Worm (Caenorhabditis elegans) whole organism, young adult: ENCODE measurements around the gene F11A5.5.

ENCODE experiments used
- D2030.7 ChIP-seq: fragments of 200-800 bp; sonication (Bioruptor generic); IDR thresholded peaks from 2 replicates; pipeline ENCODE4 v1.3.6; 2022; ENCODE audit warnings: missing genetic modification reagents, missing genetic modification characterization, missing compliant biosample characterization
- F23B12.7 ChIP-seq: sonication (generic microtip); optimal IDR thresholded peaks from 2 replicates; lab custom pipeline; 2017; ENCODE audit warnings: missing genetic modification characterization, mild to moderate bottlenecking, missing compliant biosample characterization, antibody characterized with exemption, moderate library complexity; ENCODE audit not compliant: insufficient read depth
- F49E8.2 ChIP-seq: sonication (generic microtip); optimal IDR thresholded peaks from 3 replicates; lab custom pipeline; 2017; ENCODE audit warnings: missing genetic modification characterization, mild to moderate bottlenecking, missing compliant biosample characterization, antibody characterized with exemption, moderate library complexity; ENCODE audit not compliant: insufficient read depth
- F52B5.7 ChIP-seq: sonication (generic microtip); optimal IDR thresholded peaks from 2 replicates; lab custom pipeline; 2016; ENCODE audit warnings: mild to moderate bottlenecking, missing genetic modification characterization, missing compliant biosample characterization
- F55B11.4 ChIP-seq: sonication (generic microtip); optimal IDR thresholded peaks from 2 replicates; lab custom pipeline; 2016; ENCODE audit warnings: missing compliant biosample characterization, missing genetic modification characterization, borderline replicate concordance; ENCODE audit not compliant: insufficient read depth
- F57A8.1 ChIP-seq: fragments of 200-800 bp; sonication (Bioruptor generic); optimal IDR thresholded peaks from 2 replicates; lab custom pipeline; 2018; ENCODE audit warnings: mild to moderate bottlenecking, missing genetic modification characterization, moderate library complexity, missing compliant biosample characterization
- K12H6.12 ChIP-seq: fragments of 200-800 bp; sonication (Bioruptor generic); optimal IDR thresholded peaks from 2 replicates; lab custom pipeline; 2018; ENCODE audit warnings: mild to moderate bottlenecking, missing genetic modification characterization, missing compliant biosample characterization
- Y53G8AR.9 ChIP-seq: fragments of 200-800 bp; sonication (Bioruptor generic); conservative IDR thresholded peaks from 2 replicates; pipeline ENCODE4 v1.3.6; 2022; ENCODE audit warnings: missing genetic modification reagents, missing genetic modification characterization, missing compliant biosample characterization
- Y56A3A.18 ChIP-seq: fragments of 200-800 bp; sonication (Bioruptor generic); IDR thresholded peaks from 2 replicates; pipeline ENCODE4 v1.3.6; 2022; ENCODE audit warnings: missing genetic modification reagents, missing genetic modification characterization, missing compliant biosample characterization
- Y67H2A.10 ChIP-seq: fragments of 200-800 bp; sonication (Bioruptor generic); conservative IDR thresholded peaks from 2 replicates; pipeline ENCODE4 v1.3.6; 2022; ENCODE audit warnings: missing genetic modification reagents, missing genetic modification characterization, missing compliant biosample characterization
- Y95B8A.8 ChIP-seq: fragments of 200-800 bp; sonication (Bioruptor generic); IDR thresholded peaks from 2 replicates; pipeline ENCODE4 v1.3.6; 2022; ENCODE audit warnings: missing genetic modification reagents, missing genetic modification characterization, missing compliant biosample characterization
- akir-1 ChIP-seq: fragments of 200-800 bp; sonication (Bioruptor generic); optimal IDR thresholded peaks from 2 replicates; lab custom pipeline; 2018; ENCODE audit warnings: mild to moderate bottlenecking, missing genetic modification characterization, moderate library complexity, missing compliant biosample characterization
- aptf-2 ChIP-seq: fragments of 200-800 bp; sonication (Bioruptor generic); conservative IDR thresholded peaks from 2 replicates; pipeline ENCODE4 v1.3.6; 2022; ENCODE audit warnings: missing genetic modification reagents, missing genetic modification characterization, missing compliant biosample characterization
- athp-1 ChIP-seq: sonication (generic microtip); optimal IDR thresholded peaks from 2 replicates; lab custom pipeline; 2017; ENCODE audit warnings: mild to moderate bottlenecking, missing genetic modification characterization, missing compliant biosample characterization
- attf-3 ChIP-seq: fragments of 200-800 bp; sonication (Bioruptor generic); conservative IDR thresholded peaks from 2 replicates; pipeline ENCODE4 v1.3.6; 2022; ENCODE audit warnings: missing genetic modification reagents, missing genetic modification characterization, missing compliant biosample characterization
- attf-5 ChIP-seq: fragments of 200-800 bp; sonication (Bioruptor generic); optimal IDR thresholded peaks from 2 replicates; lab custom pipeline; 2018; ENCODE audit warnings: mild to moderate bottlenecking, missing genetic modification characterization, missing compliant biosample characterization
- attf-6 ChIP-seq: fragments of 200-800 bp; sonication (Bioruptor generic); IDR thresholded peaks from 2 replicates; pipeline ENCODE4 v1.3.6; 2022; ENCODE audit warnings: missing genetic modification reagents, missing genetic modification characterization, missing compliant biosample characterization
- ccch-3 ChIP-seq: fragments of 200-800 bp; sonication (Bioruptor generic); optimal IDR thresholded peaks from 2 replicates; lab custom pipeline; 2018; ENCODE audit warnings: mild to moderate bottlenecking, missing genetic modification characterization, missing compliant biosample characterization
- ceh-100 ChIP-seq: fragments of 200-800 bp; sonication (Bioruptor generic); IDR thresholded peaks from 2 replicates; pipeline ENCODE4 v1.3.6; 2022; ENCODE audit warnings: missing genetic modification reagents, missing genetic modification characterization, missing compliant biosample characterization
- ceh-58 ChIP-seq: fragments of 200-800 bp; sonication (Bioruptor generic); IDR thresholded peaks from 2 replicates; pipeline ENCODE4 v1.3.6; 2022; ENCODE audit warnings: missing genetic modification characterization, missing compliant biosample characterization
- ceh-79 ChIP-seq: sonication (generic microtip); optimal IDR thresholded peaks from 2 replicates; lab custom pipeline; 2017; ENCODE audit warnings: mild to moderate bottlenecking, missing genetic modification characterization, missing compliant biosample characterization
- ceh-91 ChIP-seq: fragments of 200-800 bp; sonication (Bioruptor generic); IDR thresholded peaks from 2 replicates; pipeline ENCODE4 v1.3.6; 2022; ENCODE audit warnings: missing genetic modification reagents, missing genetic modification characterization, missing compliant biosample characterization
- chd-7 ChIP-seq: sonication (generic microtip); optimal IDR thresholded peaks from 2 replicates; lab custom pipeline; 2016; ENCODE audit warnings: mild to moderate bottlenecking, missing genetic modification characterization, moderate library complexity, missing compliant biosample characterization
- die-1 ChIP-seq: sonication (generic microtip); optimal IDR thresholded peaks from 2 replicates; lab custom pipeline; 2016; ENCODE audit warnings: missing genotype, mild to moderate bottlenecking, missing genetic modification characterization, missing compliant biosample characterization
- dox-1 ChIP-seq: fragments of 200-800 bp; sonication (Bioruptor generic); IDR thresholded peaks from 2 replicates; pipeline ENCODE4 v1.3.6; 2022; ENCODE audit warnings: missing genetic modification reagents, missing genetic modification characterization, missing compliant biosample characterization
- egl-44 ChIP-seq: fragments of 200-800 bp; sonication (Bioruptor generic); IDR thresholded peaks from 2 replicates; pipeline ENCODE4 v1.3.6; 2022; ENCODE audit warnings: missing genetic modification reagents, missing genetic modification characterization, missing compliant biosample characterization
- egrh-3 ChIP-seq: fragments of 200-800 bp; sonication (Bioruptor generic); IDR thresholded peaks from 2 replicates; pipeline ENCODE4 v1.3.6; 2022; ENCODE audit warnings: missing genetic modification reagents, missing genetic modification characterization, missing compliant biosample characterization
- ekl-4 ChIP-seq: fragments of 200-800 bp; sonication (Bioruptor generic); IDR thresholded peaks from 2 replicates; pipeline ENCODE4 v1.3.6; 2022; ENCODE audit warnings: missing genetic modification reagents, missing genetic modification characterization, missing compliant biosample characterization
- gei-17 ChIP-seq: fragments of 200-800 bp; sonication (Bioruptor generic); optimal IDR thresholded peaks from 2 replicates; lab custom pipeline; 2018; ENCODE audit warnings: mild to moderate bottlenecking, missing genetic modification characterization, missing compliant biosample characterization
- hlh-26 ChIP-seq: fragments of 200-800 bp; sonication (Bioruptor generic); conservative IDR thresholded peaks from 2 replicates; pipeline ENCODE4 v1.3.6; 2022; ENCODE audit warnings: missing genetic modification reagents, missing genetic modification characterization, missing compliant biosample characterization
- hmg-1.2 ChIP-seq: fragments of 200-800 bp; sonication (Bioruptor generic); IDR thresholded peaks from 2 replicates; pipeline ENCODE4 v1.3.6; 2022; ENCODE audit warnings: missing genetic modification reagents, missing genetic modification characterization, missing compliant biosample characterization
- hmg-20 ChIP-seq: fragments of 200-800 bp; sonication (Bioruptor generic); IDR thresholded peaks from 2 replicates; pipeline ENCODE4 v1.3.6; 2022; ENCODE audit warnings: missing genetic modification reagents, missing genetic modification characterization, missing compliant biosample characterization
- let-607 ChIP-seq, 2 experiments: fragments of 200-800 bp in 1 of 2; sonication (Bioruptor generic) in 1 of 2; sonication (generic microtip) in 1 of 2; optimal IDR thresholded peaks; 2 replicates each; lab custom pipeline; 2016 to 2018; ENCODE audit warnings: mild to moderate bottlenecking in 2 of 2, missing compliant biosample characterization in 2 of 2, missing genetic modification characterization in 2 of 2, moderate library complexity in 2 of 2, missing genotype in 1 of 2
- lin-26 ChIP-seq: fragments of 200-800 bp; sonication (Bioruptor generic); IDR thresholded peaks from 2 replicates; pipeline ENCODE4 v1.3.6; 2022; ENCODE audit warnings: missing genetic modification reagents, missing genetic modification characterization, missing compliant biosample characterization
- lin-35 ChIP-seq, 3 experiments: fragments of 150-350 bp in 2 of 3; sonication (generic microtip) in 1 of 3; optimal IDR thresholded peaks; 2 replicates each; lab custom pipeline; 2014 to 2018; ENCODE audit warnings: missing biosample characterization in 3 of 3, missing genetic modification characterization in 3 of 3, missing genetic modification reagents in 3 of 3
- madf-3 ChIP-seq: fragments of 200-800 bp; sonication (Bioruptor generic); IDR thresholded peaks from 2 replicates; pipeline ENCODE4 v1.3.6; 2022; ENCODE audit warnings: missing genetic modification reagents, missing genetic modification characterization, missing compliant biosample characterization
- madf-6 ChIP-seq: fragments of 200-800 bp; sonication (Bioruptor generic); IDR thresholded peaks from 2 replicates; pipeline ENCODE4 v1.3.6; 2022; ENCODE audit warnings: missing genetic modification reagents, missing genetic modification characterization, missing compliant biosample characterization
- nfya-1 ChIP-seq: sonication (generic microtip); optimal IDR thresholded peaks from 2 replicates; lab custom pipeline; 2017; ENCODE audit warnings: antibody characterized with exemption, missing compliant biosample characterization, missing genetic modification characterization, borderline replicate concordance; ENCODE audit not compliant: insufficient read depth
- nfyb-1 ChIP-seq: fragments of 200-800 bp; sonication (Bioruptor generic); IDR thresholded peaks from 2 replicates; pipeline ENCODE4 v1.3.6; 2022; ENCODE audit warnings: missing genetic modification reagents, missing genetic modification characterization, missing compliant biosample characterization
- pha-4 ChIP-seq: fragments of 150-350 bp; sonication (generic microtip); optimal IDR thresholded peaks from 2 replicates; lab custom pipeline; 2014; ENCODE audit warnings: missing biosample characterization, missing genetic modification reagents, missing genetic modification characterization
- rcor-1 ChIP-seq: fragments of 200-800 bp; sonication (Bioruptor generic); IDR thresholded peaks from 2 replicates; pipeline ENCODE4 v1.3.6; 2022; ENCODE audit warnings: missing genetic modification reagents, missing genetic modification characterization, missing compliant biosample characterization
- snpc-1.1 ChIP-seq: sonication (generic microtip); optimal IDR thresholded peaks from 2 replicates; lab custom pipeline; 2017; ENCODE audit warnings: missing genetic modification characterization, mild to moderate bottlenecking, missing compliant biosample characterization, antibody characterized with exemption, moderate library complexity, missing genotype, missing genetic modification reagents; ENCODE audit not compliant: insufficient read depth
- snpc-4 ChIP-seq, 5 experiments: fragments of 150-350 bp in 1 of 5; sonication (generic microtip) in 4 of 5; optimal IDR thresholded peaks; 2 replicates each; lab custom pipeline; 2014 to 2018; ENCODE audit warnings: missing genetic modification characterization in 5 of 5, missing biosample characterization in 3 of 5, antibody characterized with exemption in 2 of 5, mild to moderate bottlenecking in 2 of 5, missing compliant biosample characterization in 2 of 5, missing genotype in 2 of 5, moderate library complexity in 2 of 5, missing genetic modification reagents in 1 of 5
- somi-1 ChIP-seq: fragments of 200-800 bp; sonication (Bioruptor generic); optimal IDR thresholded peaks from 2 replicates; lab custom pipeline; 2018; ENCODE audit warnings: mild to moderate bottlenecking, missing genetic modification characterization, missing compliant biosample characterization
- tbp1 ChIP-seq: fragments of 200-800 bp; sonication (Bioruptor generic); optimal IDR thresholded peaks from 2 replicates; lab custom pipeline; 2018; ENCODE audit warnings: mild to moderate bottlenecking, missing genetic modification characterization, missing compliant biosample characterization

The F11A5.5 gene

ce11 chrV:16225524-16226116 is 27.5 kb downstream of the F11A5.5 start (continued):
- TF ChIP-seq F23B12.7 (peak; percentile 52), madf-6 (GFP tag; lab: Robert Waterston, UW) (peak; percentile 73), lin-26 (GFP tag; lab: Robert Waterston, UW) (peak; percentile 82), attf-6 (GFP tag; lab: Robert Waterston, UW) (peak; percentile 96), ceh-58 (GFP tag; lab: Robert Waterston, UW) (0 out of 2 replicates have a peak, but pooled peaks have one; percentile 50), ekl-4 (peak; percentile 65), rcor-1 (0 out of 2 replicates have a peak, but pooled peaks have one; percentile 26), K12H6.12 (tag; lab: Kevin White, UChicago) (no peak), lin-35 (GFP tag; optimal IDR thresholded peaks at IDR 0.05; lab: Kevin White, UChicago) (no peak), nfyb-1 (GFP tag; lab: Robert Waterston, UW) (peak; percentile 42; the same call in 1 of the 2 replicates), somi-1 (no peak), Y53G8AR.9 (GFP tag; lab: Robert Waterston, UW) (0 out of 2 replicates have a peak, but pooled peaks have one; percentile 44), die-1 (tag; lab: Kevin White, UChicago) (peak; percentile 45), F52B5.7 (tag; lab: Kevin White, UChicago) (no peak), aptf-2 (GFP tag; lab: Robert Waterston, UW) (0 out of 2 replicates have a peak, but pooled peaks have one; percentile 29), hmg-20 (GFP tag; lab: Robert Waterston, UW) (no peak), ceh-91 (GFP tag; lab: Robert Waterston, UW) (no peak), Y56A3A.18 (GFP tag; lab: Robert Waterston, UW) (0 out of 2 replicates have a peak, but pooled peaks have one; percentile 40), tbp1 (GFP tag; lab: Kevin White, UChicago) (peak; percentile 70), F57A8.1 (GFP tag; lab: Kevin White, UChicago) (no peak), Y67H2A.10 (no peak), chd-7 (no peak), hmg-1.2 (peak; percentile 91), snpc-4 (GFP tag; optimal IDR thresholded peaks at IDR 0.05; lab: Kevin White, UChicago) (peak; percentile 89), snpc-4 (tag; optimal IDR thresholded peaks at IDR 0.05; lab: Kevin White, UChicago) (peak; percentile 82 to 97 (median 92)), F49E8.2 (peak; percentile 62), dox-1 (GFP tag; lab: Robert Waterston, UW) (peak; percentile 77), ccch-3 (GFP tag; lab: Kevin White, UChicago) (no peak), egl-44 (GFP tag; lab: Robert Waterston, UW) (0 out of 2 replicates have a peak, but pooled peaks have one; percentile 52), ceh-100 (GFP tag; lab: Robert Waterston, UW) (peak; percentile 40; the same call in 1 of the 2 replicates), egrh-3 (GFP tag; lab: Robert Waterston, UW) (0 out of 2 replicates have a peak, but pooled peaks have one; percentile 28), athp-1 (tag; lab: Kevin White, UChicago) (no peak), D2030.7 (GFP tag; lab: Robert Waterston, UW) (peak; percentile 76)

ce11 chrV:16226581-16226980 is 28.5 kb downstream of the F11A5.5 start, which contains the start of gene F11A5.13:
F11A5.13 (minus strand) TSS chrV:16226681.
- TF ChIP-seq akir-1 (GFP tag; lab: Kevin White, UChicago) (no peak), pha-4 (no peak), ceh-91 (GFP tag; lab: Robert Waterston, UW) (no peak), F55B11.4 (tag; lab: Kevin White, UChicago) (no peak), lin-35 (GFP tag; optimal IDR thresholded peaks at IDR 0.05; lab: Kevin White, UChicago) (no peak), gei-17 (GFP tag; lab: Kevin White, UChicago) (no peak), hlh-26 (no peak), madf-3 (GFP tag; lab: Robert Waterston, UW) (no peak), ceh-79 (tag; lab: Kevin White, UChicago) (no peak), attf-3 (GFP tag; lab: Robert Waterston, UW) (no peak), somi-1 (no peak), let-607 (tag; optimal IDR thresholded peaks at IDR 0.05; lab: Kevin White, UChicago) (no peak), hmg-1.2 (no peak), Y67H2A.10 (no peak), Y95B8A.8 (GFP tag; lab: Robert Waterston, UW) (no peak), snpc-1.1 (tag; lab: Kevin White, UChicago) (no peak), attf-5 (GFP tag; lab: Kevin White, UChicago) (no peak), nfyb-1 (GFP tag; lab: Robert Waterston, UW) (no peak), nfya-1 (no peak)
